Fruit fly (Drosophila melanogaster): ENCODE results near the gene hzg.

The hzg gene

dm6 chr3L:15982783-15983432 lies 21.6 kb downstream of the hzg start, which contains the start of the genes brm and Arl1:
Gene brm (minus strand): TSS chr3L:15982869.
Gene Arl1 (plus strand): TSS chr3L:15983135.
- TF ChIP-seq rn (GFP tag; IDR thresholded peaks at IDR 0.05) (peak; percentile 99), CG9948 (tag; optimal IDR thresholded peaks at IDR 0.05) (peak; percentile 98), CG10348 (GFP tag; IDR thresholded peaks at IDR 0.05) (peak; percentile 96), CG17806 (tag; optimal IDR thresholded peaks at IDR 0.05) (peak; percentile 99), CG15710 (tag; optimal IDR thresholded peaks at IDR 0.05) (peak; percentile 99), CG14655 (GFP tag; optimal IDR thresholded peaks at IDR 0.05) (peak; percentile 99), CG34367 (tag; optimal IDR thresholded peaks at IDR 0.05) (peak; percentile 96), EcR (GFP tag; optimal IDR thresholded peaks at IDR 0.05) (peak; percentile 65), CG13204 (GFP tag; optimal IDR thresholded peaks at IDR 0.05) (peak; percentile 91), gl (tag; optimal IDR thresholded peaks at IDR 0.05) (peak; percentile 92), Pif1B (GFP tag; optimal IDR thresholded peaks at IDR 0.05) (peak; percentile 96), Ets98B (GFP tag; IDR thresholded peaks at IDR 0.05) (peak; percentile 99), CG4496 (GFP tag; IDR thresholded peaks at IDR 0.05) (peak; percentile 99), fd96Ca (GFP tag; IDR thresholded peaks at IDR 0.05) (peak; percentile 99), Pif1A (GFP tag; optimal IDR thresholded peaks at IDR 0.05) (no peak), CG8301 (tag; optimal IDR thresholded peaks at IDR 0.05) (peak; percentile 96), CG8159 (tag; optimal IDR thresholded peaks at IDR 0.05) (peak; percentile 98), CG32121 (GFP tag; IDR thresholded peaks at IDR 0.05) (peak; percentile 99), D1 (tag; optimal IDR thresholded peaks at IDR 0.05) (no peak), CG12605 (GFP tag; IDR thresholded peaks at IDR 0.05) (peak; percentile 98), Snoo (tag; optimal IDR thresholded peaks at IDR 0.05) (peak; percentile 99)

dm6 chr3L:15982148-15982547 lies 22.4 kb downstream of the hzg start:
- TF ChIP-seq Pif1B (GFP tag; optimal IDR thresholded peaks at IDR 0.05) (no peak), CG9948 (tag; optimal IDR thresholded peaks at IDR 0.05) (no peak), CG13204 (GFP tag; optimal IDR thresholded peaks at IDR 0.05) (no peak)

dm6 chr3L:15981403-15981802 lies 23.1 kb downstream of the hzg start:
- TF ChIP-seq Snoo (tag; optimal IDR thresholded peaks at IDR 0.05) = no peak
- TF ChIP-seq rn (GFP tag; IDR thresholded peaks at IDR 0.05) = no peak
- TF ChIP-seq CG15710 (tag; optimal IDR thresholded peaks at IDR 0.05) = no peak
- TF ChIP-seq fd96Ca (GFP tag; IDR thresholded peaks at IDR 0.05) = no peak
- TF ChIP-seq CG34367 (tag; optimal IDR thresholded peaks at IDR 0.05) = no peak
- no peak for TF ChIP-seq CG17806 (tag; optimal IDR thresholded peaks at IDR 0.05)
- TF ChIP-seq CG8159 (tag; optimal IDR thresholded peaks at IDR 0.05) = no peak
- TF ChIP-seq Pif1B (GFP tag; optimal IDR thresholded peaks at IDR 0.05) = no peak
- no peak for TF ChIP-seq CG4496 (GFP tag; IDR thresholded peaks at IDR 0.05)
- TF ChIP-seq gl (tag; optimal IDR thresholded peaks at IDR 0.05) = no peak
- no peak for TF ChIP-seq D1 (tag; optimal IDR thresholded peaks at IDR 0.05)

dm6 chr3L:15979912-15980311 lies 24.6 kb downstream of the hzg start, which contains the start of gene CG17027:
Gene CG17027 (plus strand): TSS chr3L:15980100.
- TF ChIP-seq CG4496 (GFP tag; IDR thresholded peaks at IDR 0.05) (no peak), CG9948 (tag; optimal IDR thresholded peaks at IDR 0.05) (no peak), gl (tag; optimal IDR thresholded peaks at IDR 0.05) (no peak), CG13204 (GFP tag; optimal IDR thresholded peaks at IDR 0.05) (no peak), EcR (GFP tag; optimal IDR thresholded peaks at IDR 0.05) (no peak), CG12605 (GFP tag; IDR thresholded peaks at IDR 0.05) (no peak), CG14655 (GFP tag; optimal IDR thresholded peaks at IDR 0.05) (no peak), CG10348 (GFP tag; IDR thresholded peaks at IDR 0.05) (no peak), Pif1A (GFP tag; optimal IDR thresholded peaks at IDR 0.05) (no peak), rn (GFP tag; IDR thresholded peaks at IDR 0.05) (no peak), Pif1B (GFP tag; optimal IDR thresholded peaks at IDR 0.05) (no peak), Snoo (tag; optimal IDR thresholded peaks at IDR 0.05) (no peak), fd96Ca (GFP tag; IDR thresholded peaks at IDR 0.05) (no peak), CG8301 (tag; optimal IDR thresholded peaks at IDR 0.05) (no peak), CG8159 (tag; optimal IDR thresholded peaks at IDR 0.05) (no peak), CG34367 (tag; optimal IDR thresholded peaks at IDR 0.05) (no peak), D1 (tag; optimal IDR thresholded peaks at IDR 0.05) (no peak), CG15710 (tag; optimal IDR thresholded peaks at IDR 0.05) (no peak), CG17806 (tag; optimal IDR thresholded peaks at IDR 0.05) (no peak)

dm6 chr3L:15979240-15979639 lies 25.3 kb downstream of the hzg start:
- TF ChIP-seq Ets98B (GFP tag; IDR thresholded peaks at IDR 0.05) (no peak), CG34367 (tag; optimal IDR thresholded peaks at IDR 0.05) (no peak), EcR (GFP tag; optimal IDR thresholded peaks at IDR 0.05) (peak; percentile 46), gl (tag; optimal IDR thresholded peaks at IDR 0.05) (no peak)

dm6 chr3L:15978224-15978623 lies 26.3 kb downstream of the hzg start, which contains the start of gene CG17028:
Gene CG17028 (plus strand): TSS chr3L:15978524.
- TF ChIP-seq CG9948 (tag; optimal IDR thresholded peaks at IDR 0.05) (no peak), CG34367 (tag; optimal IDR thresholded peaks at IDR 0.05) (no peak), CG10348 (GFP tag; IDR thresholded peaks at IDR 0.05) (no peak), CG12605 (GFP tag; IDR thresholded peaks at IDR 0.05) (no peak), rn (GFP tag; IDR thresholded peaks at IDR 0.05) (no peak), CG13204 (GFP tag; optimal IDR thresholded peaks at IDR 0.05) (no peak), Pif1B (GFP tag; optimal IDR thresholded peaks at IDR 0.05) (no peak)

All from whole organism, pupa.